Worm (Caenorhabditis elegans) whole organism, mixed stage, embryonic: Measurements from ENCODE around the gene cpg-19.

Source experiments
- ces-1 ChIP-seq: fragments of 150-350 bp; optimal IDR thresholded peaks from 2 replicates; lab custom pipeline; 2014; ENCODE audit warnings: missing biosample characterization, missing genetic modification reagents, missing genetic modification characterization
- drap-1 ChIP-seq: fragments of 200-800 bp; sonication (Bioruptor generic); optimal IDR thresholded peaks from 3 replicates; lab custom pipeline; 2018; ENCODE audit warnings: mild to moderate bottlenecking, missing genetic modification characterization, missing compliant biosample characterization
- elt-1 ChIP-seq: sonication (generic microtip); optimal IDR thresholded peaks from 2 replicates; lab custom pipeline; 2017; ENCODE audit warnings: missing genetic modification characterization, mild to moderate bottlenecking, missing compliant biosample characterization, antibody characterized with exemption, moderate library complexity, borderline replicate concordance; ENCODE audit not compliant: insufficient read depth
- elt-3 ChIP-seq: fragments of 150-350 bp; optimal IDR thresholded peaks from 2 replicates; lab custom pipeline; 2014; ENCODE audit warnings: missing biosample characterization, missing genetic modification characterization
- nhr-2 ChIP-seq: fragments of 150-350 bp; optimal IDR thresholded peaks from 2 replicates; lab custom pipeline; 2014; ENCODE audit warnings: missing biosample characterization, missing genetic modification characterization
- nhr-28 ChIP-seq: fragments of 150-350 bp; optimal IDR thresholded peaks from 2 replicates; lab custom pipeline; 2014; ENCODE audit warnings: missing biosample characterization, missing genetic modification characterization
- nhr-76 ChIP-seq: sonication (generic microtip); optimal IDR thresholded peaks from 2 replicates; lab custom pipeline; 2017; ENCODE audit warnings: missing biosample characterization, missing genetic modification characterization
- sem-2 ChIP-seq: fragments of 200-800 bp; sonication (Bioruptor generic); optimal IDR thresholded peaks from 2 replicates; lab custom pipeline; 2018; ENCODE audit warnings: mild to moderate bottlenecking, missing genetic modification characterization, missing compliant biosample characterization
- snpc-4 ChIP-seq: fragments of 150-350 bp; optimal IDR thresholded peaks from 2 replicates; lab custom pipeline; 2014; ENCODE audit warnings: missing biosample characterization, missing genetic modification characterization
- unc-39 ChIP-seq: fragments of 150-350 bp; optimal IDR thresholded peaks from 2 replicates; lab custom pipeline; 2014; ENCODE audit warnings: missing biosample characterization, missing genetic modification characterization

- TF ChIP-seq ces-1 (no peak), nhr-2 (tag; lab: Kevin White, UChicago) (no peak), snpc-4 (no peak), drap-1 (no peak), nhr-76 (tag; lab: Kevin White, UChicago) (no peak), elt-1 (no peak), elt-3 (tag; lab: Kevin White, UChicago) (no peak), sem-2 (no peak), unc-39 (tag; lab: Kevin White, UChicago) (no peak), nhr-28 (tag; lab: Kevin White, UChicago) (no peak)
These were observed 12.2 kb upstream of the cpg-19 start, which contains the start of gene F59C12.3 for ce11 chrX:16609424-16609823.
